Worm (Caenorhabditis elegans): ENCODE data around the gene C10B5.1.

ce11 chrV:8594105-8594964, 13.3 kb downstream of the C10B5.1 start, which contains the start of gene tag-196:
- TF ChIP-seq ceh-63 (GFP tag; optimal IDR thresholded peaks at IDR 0.05) = no peak
- no peak for TF ChIP-seq fos-1 (tag; optimal IDR thresholded peaks at IDR 0.05)
- no peak for TF ChIP-seq mep-1 (tag; optimal IDR thresholded peaks at IDR 0.05)
- TF ChIP-seq fkh-10 (GFP tag; optimal IDR thresholded peaks at IDR 0.05) = no peak
- TF ChIP-seq elt-2 (tag; optimal IDR thresholded peaks at IDR 0.05) = no peak
- no peak for TF ChIP-seq xbp-1 (tag; optimal IDR thresholded peaks at IDR 0.05)
- no peak for TF ChIP-seq pqm-1 (tag; optimal IDR thresholded peaks at IDR 0.05)

Measured in whole organism, L1 larva.